Fruit fly (Drosophila melanogaster) whole organism, embryonic: ENCODE data around the gene ATPsynO.
A peak's percentile ranks its signal among the peaks of the same experiment; 100 is the strongest.

Source experiments
- Adf1 ChIP-seq: fragments of 200-800 bp; sonication (Bioruptor generic); IDR thresholded peaks from 2 replicates; pipeline ENCODE4 v1.3.6; 2022; ENCODE audit warnings: missing biosample characterization, missing genetic modification characterization
- CG10267 ChIP-seq: fragments of 200-800 bp; sonication (Bioruptor generic); optimal IDR thresholded peaks from 2 replicates; lab custom pipeline; 2018; ENCODE audit warnings: missing biosample characterization, mild to moderate bottlenecking, missing genetic modification characterization, moderate library complexity
- CG10565 ChIP-seq: fragments of 200-800 bp; sonication (Bioruptor generic); optimal IDR thresholded peaks from 3 replicates; lab custom pipeline; 2016; ENCODE audit warnings: missing biosample characterization, mild to moderate bottlenecking, missing genetic modification characterization
- CG14050 ChIP-seq: fragments of 200-800 bp; sonication (Bioruptor generic); IDR thresholded peaks from 3 replicates; pipeline ENCODE4 v1.3.6; 2022; ENCODE audit warnings: missing biosample characterization, missing genetic modification characterization
- CG15514 ChIP-seq: fragments of 200-800 bp; sonication (Bioruptor generic); optimal IDR thresholded peaks from 3 replicates; lab custom pipeline; 2017; ENCODE audit warnings: missing biosample characterization, missing genetic modification characterization, mild to moderate bottlenecking, moderate library complexity, missing genetic modification reagents
- CG17328 ChIP-seq: fragments of 200-800 bp; sonication (Bioruptor generic); IDR thresholded peaks from 2 replicates; pipeline ENCODE4 v1.3.6; 2022; ENCODE audit warnings: missing biosample characterization, missing genetic modification characterization
- CG17385 ChIP-seq: fragments of 200-800 bp; sonication (Bioruptor generic); optimal IDR thresholded peaks from 3 replicates; lab custom pipeline; 2018; ENCODE audit warnings: missing biosample characterization, mild to moderate bottlenecking, missing genetic modification characterization
- CG1792 ChIP-seq: fragments of 200-800 bp; sonication (Bioruptor generic); optimal IDR thresholded peaks from 2 replicates; lab custom pipeline; 2016; ENCODE audit warnings: missing biosample characterization, missing genetic modification characterization
- CG18599 ChIP-seq: fragments of 200-800 bp; sonication (Bioruptor generic); optimal IDR thresholded peaks from 3 replicates; lab custom pipeline; 2017; ENCODE audit warnings: missing biosample characterization, missing genetic modification characterization, mild to moderate bottlenecking, moderate library complexity, missing genetic modification reagents
- CG3281 ChIP-seq: fragments of 200-800 bp; sonication (Bioruptor generic); optimal IDR thresholded peaks from 3 replicates; lab custom pipeline; 2017; ENCODE audit warnings: missing biosample characterization, mild to moderate bottlenecking, missing genetic modification characterization
- CG3407 ChIP-seq: fragments of 200-800 bp; sonication (Bioruptor generic); optimal IDR thresholded peaks from 2 replicates; lab custom pipeline; 2018; ENCODE audit warnings: missing biosample characterization, mild to moderate bottlenecking, missing genetic modification characterization
- CG3838 ChIP-seq: fragments of 200-800 bp; sonication (Bioruptor generic); optimal IDR thresholded peaks from 3 replicates; lab custom pipeline; 2016; ENCODE audit warnings: missing biosample characterization, missing genetic modification characterization
- CG43689 ChIP-seq: fragments of 200-800 bp; sonication (Bioruptor generic); IDR thresholded peaks from 2 replicates; pipeline ENCODE4 v1.3.6; 2022; ENCODE audit warnings: missing biosample characterization, missing genetic modification characterization
- CG5180 ChIP-seq: fragments of 200-800 bp; sonication (Bioruptor generic); optimal IDR thresholded peaks from 3 replicates; lab custom pipeline; 2017; ENCODE audit warnings: missing biosample characterization, missing genetic modification characterization, mild to moderate bottlenecking, moderate library complexity, missing genetic modification reagents
- CG6254 ChIP-seq: fragments of 200-800 bp; sonication (Bioruptor generic); optimal IDR thresholded peaks from 3 replicates; lab custom pipeline; 2017; ENCODE audit warnings: mild to moderate bottlenecking, missing biosample characterization, missing genetic modification reagents, missing genetic modification characterization
- CG6854 ChIP-seq: fragments of 200-800 bp; sonication (Bioruptor generic); optimal IDR thresholded peaks from 3 replicates; lab custom pipeline; 2017; ENCODE audit warnings: missing biosample characterization, mild to moderate bottlenecking, missing genetic modification characterization
- CG8359 ChIP-seq: fragments of 200-800 bp; sonication (Bioruptor generic); optimal IDR thresholded peaks from 2 replicates; lab custom pipeline; 2017; ENCODE audit warnings: missing biosample characterization, mild to moderate bottlenecking, missing genetic modification characterization, borderline replicate concordance
- CG9609 ChIP-seq: fragments of 200-800 bp; sonication (Bioruptor generic); optimal IDR thresholded peaks from 3 replicates; lab custom pipeline; 2016; ENCODE audit warnings: missing biosample characterization, missing genetic modification characterization
- CHES-1-like ChIP-seq: fragments of 200-800 bp; sonication (Bioruptor generic); optimal IDR thresholded peaks from 2 replicates; lab custom pipeline; 2016; ENCODE audit warnings: missing biosample characterization, missing genetic modification characterization
- CkIIα-i1 ChIP-seq: fragments of 200-800 bp; sonication (Bioruptor generic); IDR thresholded peaks from 2 replicates; pipeline ENCODE4 v1.3.6; 2022; ENCODE audit warnings: missing biosample characterization, missing genetic modification characterization
- Deaf1 ChIP-seq: fragments of 200-800 bp; optimal IDR thresholded peaks from 3 replicates; lab custom pipeline; 2019; ENCODE audit warnings: missing biosample characterization, mild to moderate bottlenecking, missing genetic modification characterization, moderate library complexity
- Dek ChIP-seq: fragments of 200-800 bp; sonication (Bioruptor generic); optimal IDR thresholded peaks from 3 replicates; lab custom pipeline; 2019; ENCODE audit warnings: missing biosample characterization, mild to moderate bottlenecking, missing genetic modification characterization, moderate library complexity
- Dfd ChIP-seq, 2 experiments: fragments of >200 bp; optimal IDR thresholded peaks; 2 replicates each; lab custom pipeline; 2017; ENCODE audit warnings: missing biosample characterization in 2 of 2, missing genetic modification characterization in 2 of 2
- Eip74EF ChIP-seq, 2 experiments: fragments of 200-800 bp in 1 of 2; fragments of >200 bp in 1 of 2; sonication (Bioruptor generic) in 1 of 2; optimal IDR thresholded peaks; 2 replicates each; lab custom pipeline; 2017 to 2019; ENCODE audit warnings: missing biosample characterization in 2 of 2, missing genetic modification characterization in 2 of 2, mild to moderate bottlenecking in 1 of 2, moderate library complexity in 1 of 2
- Fer1 ChIP-seq: fragments of 200-800 bp; sonication (Bioruptor generic); optimal IDR thresholded peaks from 2 replicates; lab custom pipeline; 2017; ENCODE audit warnings: missing biosample characterization, mild to moderate bottlenecking, missing genetic modification characterization
- Kr ChIP-seq: fragments of 200-800 bp; sonication (Bioruptor generic); optimal IDR thresholded peaks from 2 replicates; lab custom pipeline; 2017; ENCODE audit warnings: missing biosample characterization, mild to moderate bottlenecking, missing genetic modification characterization
- Sry-δ ChIP-seq: fragments of 200-800 bp; sonication (Bioruptor generic); optimal IDR thresholded peaks from 2 replicates; lab custom pipeline; 2016; ENCODE audit warnings: missing biosample characterization, missing genetic modification characterization
- aop ChIP-seq: fragments of 200-800 bp; sonication (Bioruptor generic); IDR thresholded peaks from 2 replicates; pipeline ENCODE4 v1.3.6; 2022; ENCODE audit warnings: missing biosample characterization, missing genetic modification characterization
- ase ChIP-seq: fragments of 200-800 bp; sonication (Bioruptor generic); IDR thresholded peaks from 3 replicates; pipeline ENCODE4 v1.3.6; 2022; ENCODE audit warnings: missing biosample characterization, missing genetic modification characterization
- bowl ChIP-seq: fragments of 200-800 bp; sonication (Bioruptor generic); IDR thresholded peaks from 2 replicates; pipeline ENCODE4 v1.3.6; 2022; ENCODE audit warnings: missing biosample characterization, missing genetic modification characterization
- caup ChIP-seq: fragments of 200-800 bp; sonication (Bioruptor generic); optimal IDR thresholded peaks from 3 replicates; lab custom pipeline; 2017; ENCODE audit warnings: missing biosample characterization, mild to moderate bottlenecking, missing genetic modification characterization, moderate library complexity; ENCODE audit not compliant: severe bottlenecking
- eve ChIP-seq, 2 experiments: fragments of >200 bp; optimal IDR thresholded peaks; 2 replicates each; lab custom pipeline; 2017; ENCODE audit warnings: missing biosample characterization in 2 of 2, missing genetic modification characterization in 2 of 2
- ewg ChIP-seq: fragments of 200-800 bp; sonication (Bioruptor generic); optimal IDR thresholded peaks from 3 replicates; lab custom pipeline; 2017; ENCODE audit warnings: mild to moderate bottlenecking, missing biosample characterization, missing genetic modification reagents, missing genetic modification characterization
- exex ChIP-seq: fragments of 200-800 bp; sonication (Bioruptor generic); optimal IDR thresholded peaks from 4 replicates; lab custom pipeline; 2018; ENCODE audit warnings: missing biosample characterization, mild to moderate bottlenecking, missing genetic modification characterization, moderate library complexity
- fd96Cb ChIP-seq: fragments of 200-800 bp; sonication (Bioruptor generic); optimal IDR thresholded peaks from 2 replicates; lab custom pipeline; 2018; ENCODE audit warnings: missing biosample characterization, mild to moderate bottlenecking, missing genetic modification characterization, moderate library complexity
- hb ChIP-seq: fragments of 200-800 bp; sonication (Bioruptor generic); IDR thresholded peaks from 3 replicates; pipeline ENCODE4 v1.3.6; 2022; ENCODE audit warnings: missing biosample characterization, missing genetic modification characterization; ENCODE audit not compliant: partially characterized antibody
- jing ChIP-seq: fragments of 200-800 bp; sonication (Bioruptor generic); optimal IDR thresholded peaks from 2 replicates; lab custom pipeline; 2018; ENCODE audit warnings: missing biosample characterization, mild to moderate bottlenecking, missing genetic modification characterization
- jumu ChIP-seq: fragments of 200-800 bp; sonication (Bioruptor generic); optimal IDR thresholded peaks from 3 replicates; lab custom pipeline; 2016; ENCODE audit warnings: missing biosample characterization, missing genetic modification characterization
- lbe ChIP-seq: fragments of 200-800 bp; sonication (Bioruptor generic); optimal IDR thresholded peaks from 2 replicates; lab custom pipeline; 2016; ENCODE audit warnings: missing biosample characterization, mild to moderate bottlenecking, missing genetic modification characterization
- onecut ChIP-seq: fragments of 200-800 bp; sonication (Bioruptor generic); IDR thresholded peaks from 2 replicates; pipeline ENCODE4 v1.3.6; 2022; ENCODE audit warnings: missing biosample characterization, missing genetic modification characterization
- slou ChIP-seq: fragments of 200-800 bp; sonication (Bioruptor generic); optimal IDR thresholded peaks from 3 replicates; lab custom pipeline; 2016; ENCODE audit warnings: missing biosample characterization, missing genetic modification characterization
- sug ChIP-seq: fragments of 200-800 bp; optimal IDR thresholded peaks from 2 replicates; lab custom pipeline; 2019; ENCODE audit warnings: missing biosample characterization, mild to moderate bottlenecking, missing genetic modification characterization, moderate library complexity
- tio ChIP-seq: fragments of 200-800 bp; sonication (Bioruptor generic); optimal IDR thresholded peaks from 2 replicates; lab custom pipeline; 2017; ENCODE audit warnings: missing biosample characterization, missing genetic modification characterization, inconsistent platforms
- tll ChIP-seq, 2 experiments: fragments of 200-800 bp in 1 of 2; fragments of >200 bp in 1 of 2; sonication (Bioruptor generic) in 1 of 2; optimal IDR thresholded peaks; 2 replicates each; lab custom pipeline; 2017 to 2019; ENCODE audit warnings: missing biosample characterization in 2 of 2, missing genetic modification characterization in 2 of 2, mild to moderate bottlenecking in 1 of 2, moderate library complexity in 1 of 2
- tna ChIP-seq: fragments of 200-800 bp; sonication (Bioruptor generic); IDR thresholded peaks from 2 replicates; pipeline ENCODE4 v1.3.6; 2022; ENCODE audit warnings: missing biosample characterization, missing genetic modification characterization; ENCODE audit not compliant: partially characterized antibody
- tx ChIP-seq: fragments of 200-800 bp; sonication (Bioruptor generic); optimal IDR thresholded peaks from 2 replicates; lab custom pipeline; 2016; ENCODE audit warnings: missing biosample characterization, missing genetic modification characterization
- vfl ChIP-seq: fragments of 200-800 bp; sonication (Bioruptor generic); optimal IDR thresholded peaks from 2 replicates; lab custom pipeline; 2016; ENCODE audit warnings: missing biosample characterization, missing genetic modification characterization
- z ChIP-seq: fragments of 200-800 bp; sonication (Bioruptor generic); IDR thresholded peaks from 3 replicates; pipeline ENCODE4 v1.3.6; 2022; ENCODE audit warnings: missing biosample characterization, missing genetic modification characterization

Gene ATPsynO

dm6 chr3R:15280619-15281334, 15.4 kb downstream of the ATPsynO start (continued):
- TF ChIP-seq CG6254 (GFP tag; lab: Kevin White, UChicago) (peak; percentile 62), jumu (GFP tag; lab: Kevin White, UChicago) (peak; percentile 27), ewg (peak; percentile 54), bowl (no peak), Dfd (GFP tag; optimal IDR thresholded peaks at IDR 0.05; lab: Kevin White, UChicago) (no peak), CG8359 (peak; percentile 61), CG17328 (GFP tag; lab: Robert Waterston, UW) (peak; percentile 31; the same call in 1 of the 2 replicates), ase (no peak), CG3838 (peak; percentile 5), CG3281 (GFP tag; lab: Kevin White, UChicago) (peak; percentile 64), CHES-1-like (no peak), CkIIα-i1 (no peak), sug (tag; lab: Kevin White, UChicago) (peak; percentile 62), CG5180 (GFP tag; lab: Kevin White, UChicago) (peak; percentile 56), Adf1 (GFP tag; lab: Robert Waterston, UW) (no peak), lbe (GFP tag; lab: Kevin White, UChicago) (peak; percentile 42), fd96Cb (tag; lab: Kevin White, UChicago) (peak; percentile 78), slou (GFP tag; lab: Kevin White, UChicago) (no peak), Kr (no peak), z (GFP tag; lab: Robert Waterston, UW) (no peak), tio (peak; percentile 86), onecut (peak; percentile 11; the same call in 1 of the 2 replicates), tll (GFP tag; optimal IDR thresholded peaks at IDR 0.05; lab: Kevin White, UChicago) (peak in 1 of 2 experiments; percentile 13), CG6854 (GFP tag; lab: Kevin White, UChicago) (peak; percentile 25), caup (GFP tag; lab: Kevin White, UChicago) (peak; percentile 44), aop (no peak), Fer1 (GFP tag; lab: Kevin White, UChicago) (no peak), CG9609 (no peak), hb (GFP tag; lab: Robert Waterston, UW) (no peak), CG3407 (GFP tag; lab: Kevin White, UChicago) (peak; percentile 57), CG1792 (GFP tag; lab: Kevin White, UChicago) (no peak), CG15514 (GFP tag; lab: Kevin White, UChicago) (no peak), CG10267 (tag; lab: Kevin White, UChicago) (peak; percentile 76), jing (no peak), Sry-δ (no peak), tx (no peak), exex (peak; percentile 12), Dek (tag; lab: Kevin White, UChicago) (peak; percentile 20), CG14050 (GFP tag; lab: Robert Waterston, UW) (no peak), Deaf1 (peak; percentile 51), eve (GFP tag; optimal IDR thresholded peaks at IDR 0.05; lab: Kevin White, UChicago) (no peak), vfl (GFP tag; lab: Kevin White, UChicago) (no peak), CG10565 (GFP tag; lab: Kevin White, UChicago) (no peak), CG17385 (GFP tag; lab: Kevin White, UChicago) (peak; percentile 51), CG43689 (GFP tag; lab: Robert Waterston, UW) (no peak), CG18599 (peak; percentile 47), tna (no peak), Eip74EF (GFP tag; optimal IDR thresholded peaks at IDR 0.05; lab: Kevin White, UChicago) (peak in 1 of 2 experiments; percentile 67)
